Worm (Caenorhabditis elegans) whole organism, L2 larva: ENCODE data around the gene F46C5.6.
A peak's percentile ranks its signal among the peaks of the same experiment; 100 is the strongest.

ENCODE experiments used
- C34F6.9 ChIP-seq: fragments of 150-350 bp; optimal IDR thresholded peaks from 2 replicates; lab custom pipeline; 2014; ENCODE audit warnings: missing biosample characterization, missing genetic modification characterization
- F13H6.1 ChIP-seq: sonication (generic microtip); optimal IDR thresholded peaks from 2 replicates; lab custom pipeline; 2016; ENCODE audit warnings: missing genetic modification characterization, missing compliant biosample characterization
- R02D3.7 ChIP-seq: fragments of 150-350 bp; optimal IDR thresholded peaks from 2 replicates; lab custom pipeline; 2014; ENCODE audit warnings: missing biosample characterization, missing genetic modification characterization
- Y55F3AM.14 ChIP-seq: fragments of 200-800 bp; sonication (Bioruptor generic); optimal IDR thresholded peaks from 2 replicates; lab custom pipeline; 2018; ENCODE audit warnings: mild to moderate bottlenecking, missing genetic modification characterization, missing compliant biosample characterization
- ZK546.5 ChIP-seq: sonication (generic microtip); optimal IDR thresholded peaks from 2 replicates; lab custom pipeline; 2017; ENCODE audit warnings: missing biosample characterization, missing genetic modification characterization
- alr-1 ChIP-seq: fragments of 150-350 bp; optimal IDR thresholded peaks from 2 replicates; lab custom pipeline; 2014; ENCODE audit warnings: missing biosample characterization, missing genetic modification characterization
- aly-2 ChIP-seq: fragments of 150-350 bp; optimal IDR thresholded peaks from 2 replicates; lab custom pipeline; 2014; ENCODE audit warnings: missing biosample characterization, missing genetic modification characterization
- ama-1 ChIP-seq: fragments of 150-350 bp; optimal IDR thresholded peaks from 2 replicates; lab custom pipeline; 2018; ENCODE audit warnings: inconsistent platforms
- blmp-1 ChIP-seq: sonication (generic microtip); optimal IDR thresholded peaks from 2 replicates; lab custom pipeline; 2017; ENCODE audit warnings: missing genetic modification characterization, mild to moderate bottlenecking, missing compliant biosample characterization, antibody characterized with exemption, moderate library complexity; ENCODE audit not compliant: insufficient read depth
- ceh-82 ChIP-seq: fragments of 150-350 bp; optimal IDR thresholded peaks from 2 replicates; lab custom pipeline; 2014; ENCODE audit warnings: missing biosample characterization, missing genetic modification characterization
- crh-2 ChIP-seq: sonication (generic microtip); optimal IDR thresholded peaks from 2 replicates; lab custom pipeline; 2017; ENCODE audit warnings: missing biosample characterization, missing genetic modification characterization
- dmd-4 ChIP-seq: sonication (generic microtip); optimal IDR thresholded peaks from 2 replicates; lab custom pipeline; 2017; ENCODE audit warnings: missing biosample characterization, missing genetic modification characterization
- egl-27 ChIP-seq: sonication (generic microtip); optimal IDR thresholded peaks from 3 replicates; lab custom pipeline; 2017; ENCODE audit warnings: missing biosample characterization, missing genetic modification reagents, missing genetic modification characterization
- elt-1 ChIP-seq: fragments of 150-350 bp; optimal IDR thresholded peaks from 2 replicates; lab custom pipeline; 2014; ENCODE audit warnings: missing biosample characterization, missing genetic modification characterization
- elt-3 ChIP-seq: sonication (generic microtip); optimal IDR thresholded peaks from 2 replicates; lab custom pipeline; 2017; ENCODE audit warnings: missing biosample characterization, missing genetic modification characterization
- fos-1 ChIP-seq: fragments of 150-350 bp; optimal IDR thresholded peaks from 2 replicates; lab custom pipeline; 2014; ENCODE audit warnings: missing biosample characterization, missing genetic modification characterization
- gmeb-1 ChIP-seq: fragments of 150-350 bp; optimal IDR thresholded peaks from 2 replicates; lab custom pipeline; 2014; ENCODE audit warnings: missing biosample characterization, missing genetic modification characterization
- lin-11 ChIP-seq: fragments of 150-350 bp; sonication (generic microtip); optimal IDR thresholded peaks from 2 replicates; lab custom pipeline; 2014; ENCODE audit warnings: missing biosample characterization, missing genetic modification characterization, inconsistent platforms, mixed read lengths
- lin-13 ChIP-seq: fragments of 150-350 bp; optimal IDR thresholded peaks from 2 replicates; lab custom pipeline; 2014; ENCODE audit warnings: missing biosample characterization, missing genetic modification reagents, missing genetic modification characterization
- lsy-2 ChIP-seq, 2 experiments: fragments of 150-350 bp in 1 of 2; sonication (generic microtip) in 1 of 2; optimal IDR thresholded peaks; 2 replicates each; lab custom pipeline; 2014 to 2017; ENCODE audit warnings: missing biosample characterization in 2 of 2, missing genetic modification characterization in 2 of 2
- mab-5 ChIP-seq: fragments of 150-350 bp; optimal IDR thresholded peaks from 2 replicates; lab custom pipeline; 2014; ENCODE audit warnings: missing biosample characterization, missing genetic modification characterization
- mbf-1 ChIP-seq: sonication (generic microtip); optimal IDR thresholded peaks from 2 replicates; lab custom pipeline; 2017; ENCODE audit warnings: missing biosample characterization, missing genetic modification characterization
- mdl-1 ChIP-seq, 2 experiments: fragments of 150-350 bp in 1 of 2; sonication (generic microtip) in 1 of 2; optimal IDR thresholded peaks; 2 replicates each; lab custom pipeline; 2017; ENCODE audit warnings: missing biosample characterization in 2 of 2, missing genetic modification characterization in 2 of 2
- nhr-10 ChIP-seq: sonication (generic microtip); optimal IDR thresholded peaks from 2 replicates; lab custom pipeline; 2017; ENCODE audit warnings: missing biosample characterization, missing genetic modification characterization
- nhr-11 ChIP-seq: fragments of 150-350 bp; optimal IDR thresholded peaks from 2 replicates; lab custom pipeline; 2014; ENCODE audit warnings: missing biosample characterization, missing genetic modification characterization
- nhr-12 ChIP-seq: fragments of 150-350 bp; optimal IDR thresholded peaks from 2 replicates; lab custom pipeline; 2014; ENCODE audit warnings: missing biosample characterization, missing genetic modification characterization
- nhr-129 ChIP-seq: fragments of 150-350 bp; optimal IDR thresholded peaks from 2 replicates; lab custom pipeline; 2014; ENCODE audit warnings: missing biosample characterization, missing genetic modification characterization
- nhr-21 ChIP-seq: fragments of 150-350 bp; optimal IDR thresholded peaks from 2 replicates; lab custom pipeline; 2014; ENCODE audit warnings: missing biosample characterization, missing genetic modification characterization
- nhr-23 ChIP-seq: fragments of 150-350 bp; optimal IDR thresholded peaks from 2 replicates; lab custom pipeline; 2014; ENCODE audit warnings: missing biosample characterization, missing genetic modification reagents, missing genetic modification characterization
- nhr-237 ChIP-seq: fragments of 150-350 bp; optimal IDR thresholded peaks from 2 replicates; lab custom pipeline; 2014; ENCODE audit warnings: missing biosample characterization, missing genetic modification characterization
- nhr-25 ChIP-seq: fragments of 150-350 bp; sonication (generic microtip); optimal IDR thresholded peaks from 3 replicates; lab custom pipeline; 2014; ENCODE audit warnings: missing biosample characterization, missing genetic modification characterization
- nhr-6 ChIP-seq: fragments of 150-350 bp; optimal IDR thresholded peaks from 2 replicates; lab custom pipeline; 2014; ENCODE audit warnings: missing biosample characterization, missing genetic modification characterization
- nhr-77 ChIP-seq: fragments of 150-350 bp; optimal IDR thresholded peaks from 2 replicates; lab custom pipeline; 2014; ENCODE audit warnings: missing biosample characterization, missing genetic modification characterization
- sem-4 ChIP-seq: fragments of 150-350 bp; optimal IDR thresholded peaks from 2 replicates; lab custom pipeline; 2014; ENCODE audit warnings: missing biosample characterization, missing genetic modification reagents, missing genetic modification characterization
- skn-1 ChIP-seq: sonication (generic microtip); optimal IDR thresholded peaks from 2 replicates; lab custom pipeline; 2017; ENCODE audit warnings: missing biosample characterization, missing genetic modification characterization
- sma-3 ChIP-seq: sonication (generic microtip); optimal IDR thresholded peaks from 2 replicates; lab custom pipeline; 2016; ENCODE audit warnings: missing genetic modification reagents, missing genetic modification characterization, missing compliant biosample characterization
- sma-9 ChIP-seq, 2 experiments: fragments of 150-350 bp in 1 of 2; sonication (generic microtip) in 1 of 2; optimal IDR thresholded peaks; 2 replicates each; lab custom pipeline; 2014 to 2016; ENCODE audit warnings: missing genetic modification characterization in 2 of 2, mild to moderate bottlenecking in 1 of 2, missing biosample characterization in 1 of 2, missing compliant biosample characterization in 1 of 2, missing genetic modification reagents in 1 of 2, moderate library complexity in 1 of 2
- snpc-4 ChIP-seq: fragments of 150-350 bp; optimal IDR thresholded peaks from 2 replicates; lab custom pipeline; 2014; ENCODE audit warnings: missing biosample characterization, missing genetic modification characterization
- unc-39 ChIP-seq: fragments of 150-350 bp; optimal IDR thresholded peaks from 2 replicates; lab custom pipeline; 2014; ENCODE audit warnings: missing biosample characterization, missing genetic modification characterization
- zag-1 ChIP-seq: fragments of 150-350 bp; optimal IDR thresholded peaks from 2 replicates; lab custom pipeline; 2014; ENCODE audit warnings: missing biosample characterization, missing genetic modification characterization
- ztf-1 ChIP-seq: fragments of 200-800 bp; sonication (Bioruptor generic); conservative IDR thresholded peaks from 2 replicates; pipeline ENCODE4 v1.3.6; 2022; ENCODE audit warnings: missing genetic modification characterization, missing compliant biosample characterization
- ztf-11 ChIP-seq: sonication (generic microtip); optimal IDR thresholded peaks from 2 replicates; lab custom pipeline; 2017; ENCODE audit warnings: missing biosample characterization, missing genetic modification characterization
- ztf-4 ChIP-seq: fragments of 150-350 bp; optimal IDR thresholded peaks from 2 replicates; lab custom pipeline; 2014; ENCODE audit warnings: missing biosample characterization, missing genetic modification characterization

F46C5.6 gene

ce11 chrII:8820126-8820972 is 24.0 kb downstream of the F46C5.6 start:
- peak; percentile 49 for TF ChIP-seq nhr-25 (tag; lab: Kevin White, UChicago)
- peak; percentile 93 for TF ChIP-seq ama-1
- no peak for TF ChIP-seq lin-13
- peak; percentile 1 for TF ChIP-seq nhr-129
- TF ChIP-seq alr-1 (tag; lab: Kevin White, UChicago): no peak
- TF ChIP-seq blmp-1: peak; percentile 10
- no peak for TF ChIP-seq elt-1
- peak; percentile 14 for TF ChIP-seq sma-3
- TF ChIP-seq ztf-4 (tag; lab: Kevin White, UChicago): peak; percentile 39
- peak; percentile 37 for TF ChIP-seq fos-1 (tag; lab: Kevin White, UChicago)
- TF ChIP-seq nhr-21 (tag; lab: Kevin White, UChicago): peak; percentile 89
- peak; percentile 78 for TF ChIP-seq sma-9 (GFP tag; optimal IDR thresholded peaks at IDR 0.05; lab: Kevin White, UChicago)
- no peak for TF ChIP-seq sma-9 (tag; optimal IDR thresholded peaks at IDR 0.05; lab: Kevin White, UChicago)

DNA sequence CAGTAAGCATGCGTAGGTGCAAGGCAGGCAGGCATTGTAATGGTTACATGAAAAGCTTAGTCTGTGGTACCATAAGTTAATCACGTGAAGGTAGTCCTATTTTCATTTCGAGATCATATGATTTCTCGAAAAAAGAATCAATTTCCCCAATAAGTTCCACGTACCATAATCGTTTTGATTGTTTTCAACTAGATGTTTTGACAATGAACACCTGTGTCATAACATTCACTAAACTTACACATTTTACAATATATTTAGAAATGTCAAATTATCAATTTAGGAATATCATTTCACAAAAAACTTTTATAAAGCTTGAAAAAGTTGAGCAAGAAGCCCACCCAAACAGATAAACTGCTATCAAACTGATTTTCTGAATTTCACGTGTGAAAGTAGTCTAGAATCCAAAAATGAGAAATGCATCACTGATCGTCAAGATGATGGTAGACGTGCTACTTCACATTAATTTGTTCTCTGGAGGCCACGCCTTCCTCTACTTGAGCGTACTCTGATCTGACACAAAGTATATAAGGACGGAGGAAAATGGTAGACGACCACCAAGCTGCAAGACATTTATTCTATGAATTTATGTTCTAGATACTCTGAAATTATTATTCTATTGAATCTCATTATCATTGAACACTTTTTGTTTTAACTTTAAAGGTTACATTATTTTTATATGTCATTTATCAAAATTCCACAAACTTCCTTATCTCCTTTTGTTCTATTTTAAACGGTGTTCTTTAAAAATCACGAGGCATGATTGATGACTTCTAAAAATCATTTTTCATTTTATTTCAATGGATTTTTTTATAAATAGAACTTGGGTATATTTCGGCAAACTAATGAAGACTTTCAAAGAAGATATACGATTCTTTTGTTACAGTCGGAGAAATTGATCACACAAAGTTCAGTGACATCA is 25.1 kb downstream of the F46C5.6 start, which contains the start of gene F46C5.10:
F46C5.10 (minus strand) TSS at position 51 of the 919 bp plus-strand sequence.
- TF ChIP-seq aly-2 (tag; lab: Kevin White, UChicago) (no peak), unc-39 (tag; lab: Kevin White, UChicago) (no peak), lin-13 (peak; percentile 14), sma-3 (peak; percentile 8), ztf-4 (tag; lab: Kevin White, UChicago) (no peak), nhr-23 (tag; lab: Kevin White, UChicago) (no peak), lsy-2 (tag; optimal IDR thresholded peaks at IDR 0.05; lab: Kevin White, UChicago) (peak in 1 of 2 experiments; percentile 38), mbf-1 (no peak), nhr-25 (tag; lab: Kevin White, UChicago) (peak; percentile 84), nhr-21 (tag; lab: Kevin White, UChicago) (peak; percentile 67), sma-9 (GFP tag; optimal IDR thresholded peaks at IDR 0.05; lab: Kevin White, UChicago) (peak; percentile 40), sma-9 (tag; optimal IDR thresholded peaks at IDR 0.05; lab: Kevin White, UChicago) (no peak)

DNA sequence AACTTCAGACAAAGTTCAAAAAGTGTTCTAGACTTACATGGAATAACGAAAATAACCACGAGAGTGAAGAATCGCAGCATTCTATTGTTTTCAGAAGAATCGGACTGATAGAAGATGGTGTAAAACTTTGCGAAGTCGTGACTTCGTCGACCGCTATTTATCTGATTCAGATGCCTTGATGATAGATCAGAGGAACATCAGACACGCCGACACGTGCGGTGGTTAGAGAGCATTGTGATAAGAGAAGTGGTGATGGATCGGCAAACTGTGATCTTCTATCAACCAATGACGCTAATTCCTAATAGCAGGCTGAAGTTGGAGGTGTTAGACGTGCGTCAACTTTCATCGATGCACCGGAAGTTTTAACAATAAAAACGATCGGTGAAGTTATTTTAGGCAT is 26.1 kb downstream of the F46C5.6 start:
- TF ChIP-seq nhr-11 (tag; lab: Kevin White, UChicago): no peak
- peak; percentile 71 for TF ChIP-seq blmp-1
- no peak for TF ChIP-seq Y55F3AM.14 (GFP tag; lab: Kevin White, UChicago)
- TF ChIP-seq elt-3: no peak
- peak; percentile 2 for TF ChIP-seq F13H6.1 (tag; lab: Kevin White, UChicago)
- peak; percentile 88 for TF ChIP-seq nhr-25 (tag; lab: Kevin White, UChicago)
- no peak for TF ChIP-seq nhr-10 (tag; lab: Kevin White, UChicago)
- TF ChIP-seq mbf-1: no peak
- peak in 1 of 2 experiments; percentile 29 for TF ChIP-seq lsy-2 (tag; optimal IDR thresholded peaks at IDR 0.05; lab: Kevin White, UChicago)
- TF ChIP-seq ZK546.5 (tag; lab: Kevin White, UChicago): no peak
- no peak for TF ChIP-seq nhr-77 (tag; lab: Kevin White, UChicago)
- TF ChIP-seq R02D3.7: no peak
- peak; percentile 93 for TF ChIP-seq sma-9 (GFP tag; optimal IDR thresholded peaks at IDR 0.05; lab: Kevin White, UChicago)
- TF ChIP-seq sma-9 (tag; optimal IDR thresholded peaks at IDR 0.05; lab: Kevin White, UChicago): no peak
- no peak for TF ChIP-seq sem-4
- no peak for TF ChIP-seq ztf-1 (GFP tag; lab: Robert Waterston, UW)
- no peak for TF ChIP-seq ceh-82
- no peak for TF ChIP-seq zag-1 (tag; lab: Kevin White, UChicago)
- TF ChIP-seq skn-1 (tag; lab: Kevin White, UChicago): no peak
- TF ChIP-seq gmeb-1 (tag; lab: Kevin White, UChicago): peak; percentile 14
- TF ChIP-seq snpc-4 (tag; lab: Kevin White, UChicago): no peak
- TF ChIP-seq mdl-1 (tag; optimal IDR thresholded peaks at IDR 0.05; lab: Kevin White, UChicago): peak; percentile 34 to 47
- no peak for TF ChIP-seq lin-11 (tag; lab: Kevin White, UChicago)
- TF ChIP-seq nhr-237: no peak
- TF ChIP-seq sma-3: peak; percentile 81
- TF ChIP-seq crh-2 (tag; lab: Kevin White, UChicago): peak; percentile 22
- TF ChIP-seq C34F6.9: no peak
- no peak for TF ChIP-seq ztf-11 (tag; lab: Kevin White, UChicago)
- no peak for TF ChIP-seq mab-5 (tag; lab: Kevin White, UChicago)
- no peak for TF ChIP-seq dmd-4
- TF ChIP-seq nhr-6 (tag; lab: Kevin White, UChicago): no peak
- TF ChIP-seq ztf-4 (tag; lab: Kevin White, UChicago): no peak
- no peak for TF ChIP-seq fos-1 (tag; lab: Kevin White, UChicago)
- TF ChIP-seq nhr-23 (tag; lab: Kevin White, UChicago): no peak
- peak; percentile 92 for TF ChIP-seq nhr-21 (tag; lab: Kevin White, UChicago)
- TF ChIP-seq egl-27 (tag; lab: Kevin White, UChicago): peak; percentile 61
- peak; percentile 71 for TF ChIP-seq ama-1
- no peak for TF ChIP-seq nhr-12
